Worm (Caenorhabditis elegans) whole organism, L3 larva: ENCODE results near the gene ZK616.61.

Source experiments
- R02D3.7 ChIP-seq: fragments of 150-350 bp; optimal IDR thresholded peaks from 2 replicates; lab custom pipeline; 2014; ENCODE audit warnings: missing biosample characterization, missing genetic modification characterization
- ZK546.5 ChIP-seq: sonication (generic microtip); optimal IDR thresholded peaks from 2 replicates; lab custom pipeline; 2017; ENCODE audit warnings: missing biosample characterization, missing genetic modification characterization
- aly-2 ChIP-seq: fragments of 150-350 bp; optimal IDR thresholded peaks from 2 replicates; lab custom pipeline; 2014; ENCODE audit warnings: missing biosample characterization, missing genetic modification characterization
- ceh-16 ChIP-seq: sonication (generic microtip); optimal IDR thresholded peaks from 2 replicates; lab custom pipeline; 2017; ENCODE audit warnings: missing biosample characterization, missing genetic modification characterization
- ceh-28 ChIP-seq: fragments of 150-350 bp; optimal IDR thresholded peaks from 2 replicates; lab custom pipeline; 2014; ENCODE audit warnings: missing biosample characterization, missing genetic modification reagents, missing genetic modification characterization
- ceh-9 ChIP-seq: sonication (generic microtip); optimal IDR thresholded peaks from 2 replicates; lab custom pipeline; 2018; ENCODE audit warnings: missing biosample characterization, missing genetic modification characterization
- egl-27 ChIP-seq: sonication (generic microtip); optimal IDR thresholded peaks from 4 replicates; lab custom pipeline; 2017; ENCODE audit warnings: missing biosample characterization, missing genetic modification reagents, missing genetic modification characterization
- elt-1 ChIP-seq: fragments of 150-350 bp; optimal IDR thresholded peaks from 2 replicates; lab custom pipeline; 2014; ENCODE audit warnings: missing biosample characterization, missing genetic modification characterization
- elt-2 ChIP-seq: sonication (generic microtip); optimal IDR thresholded peaks from 2 replicates; lab custom pipeline; 2016; ENCODE audit warnings: missing genetic modification reagents, mild to moderate bottlenecking, missing genetic modification characterization, missing compliant biosample characterization
- elt-3 ChIP-seq, 3 experiments: fragments of 150-350 bp in 1 of 3; sonication (generic microtip) in 2 of 3; optimal IDR thresholded peaks; 2 replicates in 2 of 3; 4 replicates in 1 of 3; lab custom pipeline; 2014 to 2017; ENCODE audit warnings: missing biosample characterization in 3 of 3, missing genetic modification characterization in 3 of 3
- eor-1 ChIP-seq, 2 experiments: fragments of 150-350 bp; optimal IDR thresholded peaks; 2 replicates each; lab custom pipeline; 2014 to 2018; ENCODE audit warnings: missing biosample characterization in 2 of 2, missing genetic modification characterization in 2 of 2
- hmg-11 ChIP-seq: sonication (generic microtip); optimal IDR thresholded peaks from 2 replicates; lab custom pipeline; 2016; ENCODE audit warnings: missing genetic modification characterization, missing compliant biosample characterization
- lsy-12 ChIP-seq: sonication (generic microtip); optimal IDR thresholded peaks from 2 replicates; lab custom pipeline; 2016; ENCODE audit warnings: mild to moderate bottlenecking, missing genetic modification characterization, missing compliant biosample characterization
- mdl-1 ChIP-seq: fragments of 150-350 bp; optimal IDR thresholded peaks from 2 replicates; lab custom pipeline; 2014; ENCODE audit warnings: missing biosample characterization, missing genetic modification characterization
- mml-1 ChIP-seq: fragments of 150-350 bp; sonication (generic microtip); optimal IDR thresholded peaks from 3 replicates; lab custom pipeline; 2014; ENCODE audit warnings: missing biosample characterization, missing genetic modification characterization
- nfya-1 ChIP-seq: sonication (generic microtip); optimal IDR thresholded peaks from 2 replicates; lab custom pipeline; 2017; ENCODE audit warnings: missing genetic modification characterization, mild to moderate bottlenecking, missing compliant biosample characterization, antibody characterized with exemption, moderate library complexity; ENCODE audit not compliant: insufficient read depth
- nhr-11 ChIP-seq: fragments of 150-350 bp; optimal IDR thresholded peaks from 2 replicates; lab custom pipeline; 2014; ENCODE audit warnings: missing biosample characterization, missing genetic modification characterization
- nhr-12 ChIP-seq: fragments of 150-350 bp; optimal IDR thresholded peaks from 2 replicates; lab custom pipeline; 2014; ENCODE audit warnings: missing biosample characterization, missing genetic modification characterization
- nhr-237 ChIP-seq: fragments of 150-350 bp; optimal IDR thresholded peaks from 2 replicates; lab custom pipeline; 2014; ENCODE audit warnings: missing biosample characterization, missing genetic modification characterization
- nhr-25 ChIP-seq: sonication (generic microtip); optimal IDR thresholded peaks from 2 replicates; lab custom pipeline; 2017; ENCODE audit warnings: missing biosample characterization, missing genetic modification characterization
- nhr-28 ChIP-seq: fragments of 150-350 bp; optimal IDR thresholded peaks from 2 replicates; lab custom pipeline; 2014; ENCODE audit warnings: missing biosample characterization, missing genetic modification characterization
- nhr-67 ChIP-seq: fragments of 150-350 bp; optimal IDR thresholded peaks from 2 replicates; lab custom pipeline; 2014; ENCODE audit warnings: missing biosample characterization, missing genetic modification characterization
- nhr-76 ChIP-seq: fragments of 150-350 bp; sonication (generic microtip); optimal IDR thresholded peaks from 5 replicates; lab custom pipeline; 2014; ENCODE audit warnings: missing biosample characterization, missing genetic modification characterization
- nhr-77 ChIP-seq: fragments of 150-350 bp; optimal IDR thresholded peaks from 2 replicates; lab custom pipeline; 2014; ENCODE audit warnings: missing biosample characterization, missing genetic modification characterization
- pha-4 ChIP-seq: fragments of 150-350 bp; optimal IDR thresholded peaks from 2 replicates; lab custom pipeline; 2014; ENCODE audit warnings: missing biosample characterization, missing genetic modification reagents, missing genetic modification characterization
- pqm-1 ChIP-seq: fragments of 150-350 bp; optimal IDR thresholded peaks from 2 replicates; lab custom pipeline; 2017; ENCODE audit warnings: missing biosample characterization, missing genetic modification characterization, inconsistent platforms
- sea-2 ChIP-seq: fragments of 150-350 bp; sonication (generic microtip); optimal IDR thresholded peaks from 4 replicates; lab custom pipeline; 2014; ENCODE audit warnings: missing biosample characterization, missing genetic modification reagents, missing genetic modification characterization
- skn-1 ChIP-seq: fragments of 150-350 bp; optimal IDR thresholded peaks from 2 replicates; lab custom pipeline; 2014; ENCODE audit warnings: missing biosample characterization, missing genetic modification characterization
- snpc-4 ChIP-seq: fragments of 150-350 bp; optimal IDR thresholded peaks from 2 replicates; lab custom pipeline; 2014; ENCODE audit warnings: missing biosample characterization, missing genetic modification characterization
- tbx-2 ChIP-seq: sonication (generic microtip); optimal IDR thresholded peaks from 2 replicates; lab custom pipeline; 2016; ENCODE audit warnings: mild to moderate bottlenecking, missing genetic modification characterization, missing compliant biosample characterization
- unc-39 ChIP-seq: sonication (generic microtip); optimal IDR thresholded peaks from 4 replicates; lab custom pipeline; 2017; ENCODE audit warnings: missing biosample characterization, missing genetic modification characterization
- unc-62 ChIP-seq: fragments of 150-350 bp; sonication (generic microtip); optimal IDR thresholded peaks from 4 replicates; lab custom pipeline; 2014; ENCODE audit warnings: missing biosample characterization, missing genetic modification reagents, missing genetic modification characterization
- zag-1 ChIP-seq: fragments of 150-350 bp; optimal IDR thresholded peaks from 2 replicates; lab custom pipeline; 2014; ENCODE audit warnings: missing biosample characterization, missing genetic modification characterization
- ztf-11 ChIP-seq: fragments of 150-350 bp; optimal IDR thresholded peaks from 2 replicates; lab custom pipeline; 2014; ENCODE audit warnings: missing biosample characterization, missing genetic modification characterization
- ztf-4 ChIP-seq: fragments of 150-350 bp; optimal IDR thresholded peaks from 2 replicates; lab custom pipeline; 2014; ENCODE audit warnings: missing biosample characterization, missing genetic modification characterization

The ZK616.61 gene

ce11 chrIV:5374946-5375345 is 30.5 kb upstream of the ZK616.61 start:
- TF ChIP-seq nhr-25 (tag; lab: Kevin White, UChicago), result no peak
- no peak for TF ChIP-seq ZK546.5 (tag; lab: Kevin White, UChicago)
- TF ChIP-seq nhr-77 (tag; lab: Kevin White, UChicago), result no peak
- TF ChIP-seq elt-3 (tag; optimal IDR thresholded peaks at IDR 0.05; lab: Kevin White, UChicago), result no peak
- no peak for TF ChIP-seq ceh-28 (tag; lab: Kevin White, UChicago)
- no peak for TF ChIP-seq egl-27 (tag; lab: Kevin White, UChicago)

ce11 chrIV:5377062-5377461 is 28.4 kb upstream of the ZK616.61 start, which contains the start of gene elo-5:
elo-5 (minus strand) TSS chrIV:5377117.
- TF ChIP-seq pha-4 (tag; lab: Kevin White, UChicago) (peak; percentile 47), elt-2 (tag; lab: Kevin White, UChicago) (peak; percentile 91), skn-1 (tag; lab: Kevin White, UChicago) (no peak), pqm-1 (tag; lab: Kevin White, UChicago) (peak; percentile 52), nhr-76 (tag; lab: Kevin White, UChicago) (no peak), hmg-11 (tag; lab: Kevin White, UChicago) (no peak), nhr-237 (tag; lab: Kevin White, UChicago) (no peak), nhr-12 (tag; lab: Kevin White, UChicago) (no peak)

ce11 chrIV:5380140-5380539 is 25.3 kb upstream of the ZK616.61 start:
- TF ChIP-seq nfya-1 (no peak), pqm-1 (tag; lab: Kevin White, UChicago) (peak; percentile 46), elt-2 (tag; lab: Kevin White, UChicago) (peak; percentile 83), ceh-28 (tag; lab: Kevin White, UChicago) (no peak)

- no peak for TF ChIP-seq nhr-67 (tag; lab: Kevin White, UChicago)
- TF ChIP-seq elt-2 (tag; lab: Kevin White, UChicago), result no peak
- no peak for TF ChIP-seq aly-2 (tag; lab: Kevin White, UChicago)
- TF ChIP-seq nhr-76 (tag; lab: Kevin White, UChicago), result no peak
- no peak for TF ChIP-seq snpc-4 (tag; lab: Kevin White, UChicago)
- no peak for TF ChIP-seq nhr-12 (tag; lab: Kevin White, UChicago)
- no peak for TF ChIP-seq mdl-1 (tag; lab: Kevin White, UChicago)
- TF ChIP-seq R02D3.7 (tag; lab: Kevin White, UChicago), result no peak
- TF ChIP-seq lsy-12, result no peak
- no peak for TF ChIP-seq unc-62 (GFP tag; lab: Kevin White, UChicago)
- no peak for TF ChIP-seq unc-39 (tag; lab: Kevin White, UChicago)
- TF ChIP-seq hmg-11 (tag; lab: Kevin White, UChicago), result no peak
- no peak for TF ChIP-seq zag-1 (tag; lab: Kevin White, UChicago)
- TF ChIP-seq nfya-1, result no peak
- TF ChIP-seq nhr-11 (tag; lab: Kevin White, UChicago), result no peak
- TF ChIP-seq nhr-25 (tag; lab: Kevin White, UChicago), result no peak
- TF ChIP-seq mml-1, result no peak
Observed at ce11 chrIV:5381334-5381733, 24.1 kb upstream of the ZK616.61 start, which contains the start of gene F41H10.2. F41H10.2 (plus strand) TSS chrIV:5381634.

- no peak for TF ChIP-seq nhr-28
- no peak for TF ChIP-seq eor-1 (tag; optimal IDR thresholded peaks at IDR 0.05; lab: Kevin White, UChicago)
- TF ChIP-seq aly-2 (tag; lab: Kevin White, UChicago), result no peak
- TF ChIP-seq ceh-16, result no peak
- TF ChIP-seq elt-1, result no peak
- TF ChIP-seq R02D3.7 (tag; lab: Kevin White, UChicago), result no peak
- no peak for TF ChIP-seq tbx-2
- no peak for TF ChIP-seq nhr-77 (tag; lab: Kevin White, UChicago)
- TF ChIP-seq sea-2 (GFP tag; lab: Kevin White, UChicago), result no peak
- TF ChIP-seq snpc-4 (tag; lab: Kevin White, UChicago), result no peak
- TF ChIP-seq ceh-28 (tag; lab: Kevin White, UChicago), result no peak
- TF ChIP-seq nfya-1, result no peak
- TF ChIP-seq mdl-1 (tag; lab: Kevin White, UChicago), result no peak
- no peak for TF ChIP-seq ztf-11 (tag; lab: Kevin White, UChicago)
- TF ChIP-seq ztf-4, result no peak
- TF ChIP-seq unc-62 (GFP tag; lab: Kevin White, UChicago), result no peak
- TF ChIP-seq nhr-67 (tag; lab: Kevin White, UChicago), result no peak
- TF ChIP-seq zag-1 (tag; lab: Kevin White, UChicago), result no peak
- TF ChIP-seq mml-1, result no peak
- TF ChIP-seq ceh-9 (tag; lab: Kevin White, UChicago), result no peak
- TF ChIP-seq, all 47 proteins: peak for 0
Observed at ce11 chrIV:5382609-5383008, 22.8 kb upstream of the ZK616.61 start, which contains the start of gene F41H10.1. F41H10.1 (plus strand) TSS chrIV:5382909.
